Worm (Caenorhabditis elegans): ENCODE results near the gene dhs-21.

dhs-21 gene

DNA sequence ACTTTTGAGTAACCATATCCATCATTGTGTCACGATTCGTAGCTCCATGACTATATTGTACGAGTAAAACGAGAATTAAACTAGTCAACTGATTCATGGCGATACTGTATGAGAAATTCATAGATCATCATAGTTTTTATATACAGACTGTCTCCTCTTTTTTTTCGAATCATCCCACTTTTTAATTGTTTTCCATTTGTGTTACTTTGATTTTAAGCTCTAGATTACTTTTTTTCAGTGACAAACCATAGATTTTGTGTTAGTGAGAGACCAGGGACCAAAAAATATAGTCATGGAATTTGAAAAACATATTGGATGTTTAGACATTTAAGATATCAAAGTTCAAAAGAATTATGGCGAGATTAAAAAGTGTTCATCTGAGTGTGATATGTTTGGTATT, 21.4 kb downstream of the dhs-21 start, which contains the start of gene R11D1.3:
R11D1.3 (minus strand) TSS at position 101 of the 400 bp plus-strand sequence.
- no peak for TF ChIP-seq nhr-77 (tag; optimal IDR thresholded peaks at IDR 0.05)
- no peak for TF ChIP-seq nhr-23 (tag; optimal IDR thresholded peaks at IDR 0.05)
- no peak for TF ChIP-seq R02D3.7 (tag; optimal IDR thresholded peaks at IDR 0.05)
- no peak for TF ChIP-seq unc-39 (tag; optimal IDR thresholded peaks at IDR 0.05)
- TF ChIP-seq mbf-1 (tag; optimal IDR thresholded peaks at IDR 0.05): no peak
- TF ChIP-seq blmp-1 (tag; optimal IDR thresholded peaks at IDR 0.05; ENCODE audit: insufficient read depth): no peak
- TF ChIP-seq lsy-2 (tag; optimal IDR thresholded peaks at IDR 0.05): no peak
- no peak for TF ChIP-seq alr-1 (tag; optimal IDR thresholded peaks at IDR 0.05)
- TF ChIP-seq Y55F3AM.14 (GFP tag; optimal IDR thresholded peaks at IDR 0.05): no peak
- TF ChIP-seq peb-1 (tag; optimal IDR thresholded peaks at IDR 0.05): no peak
- TF ChIP-seq mdl-1 (tag; optimal IDR thresholded peaks at IDR 0.05): no peak
- no peak for TF ChIP-seq C34F6.9 (tag; optimal IDR thresholded peaks at IDR 0.05)
- no peak for TF ChIP-seq skn-1 (tag; optimal IDR thresholded peaks at IDR 0.05)
- TF ChIP-seq nhr-12 (tag; optimal IDR thresholded peaks at IDR 0.05): no peak
- TF ChIP-seq lin-39 (tag; optimal IDR thresholded peaks at IDR 0.05): no peak
- TF ChIP-seq egl-27 (tag; optimal IDR thresholded peaks at IDR 0.05): no peak
- no peak for TF ChIP-seq gmeb-1 (tag; optimal IDR thresholded peaks at IDR 0.05)
- TF ChIP-seq ZK546.5 (tag; optimal IDR thresholded peaks at IDR 0.05): no peak

DNA sequence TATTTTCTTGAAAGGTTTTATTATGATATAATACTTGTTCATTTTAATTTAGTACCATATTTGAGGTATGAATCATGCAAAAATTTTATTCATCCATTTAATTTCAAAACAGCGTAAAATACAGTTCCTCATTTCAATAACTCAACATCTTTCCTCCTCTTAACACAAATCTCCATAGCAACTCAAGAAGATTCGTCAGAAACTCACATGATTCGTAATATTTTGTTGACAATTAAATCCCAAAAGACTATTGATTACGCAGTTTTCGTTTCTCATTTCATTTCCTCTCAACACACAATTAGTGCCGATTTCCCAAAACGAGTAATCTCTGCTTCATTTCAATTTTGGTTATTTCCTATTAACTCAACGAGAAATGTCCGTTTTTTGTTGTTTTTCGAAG, 25.1 kb downstream of the dhs-21 start, which contains the start of gene R11D1.2:
R11D1.2 (plus strand) TSS at position 301 of the 400 bp plus-strand sequence.
- TF ChIP-seq ceh-16 (tag; optimal IDR thresholded peaks at IDR 0.05): no peak
- no peak for TF ChIP-seq nhr-237 (tag; optimal IDR thresholded peaks at IDR 0.05)
- no peak for TF ChIP-seq ZK546.5 (tag; optimal IDR thresholded peaks at IDR 0.05)
- TF ChIP-seq lsy-2 (tag; optimal IDR thresholded peaks at IDR 0.05): no peak
- TF ChIP-seq skn-1 (tag; optimal IDR thresholded peaks at IDR 0.05): no peak
- TF ChIP-seq nhr-10 (tag; optimal IDR thresholded peaks at IDR 0.05): no peak
- TF ChIP-seq unc-39 (tag; optimal IDR thresholded peaks at IDR 0.05): no peak
- no peak for TF ChIP-seq lin-39 (tag; optimal IDR thresholded peaks at IDR 0.05)
- no peak for TF ChIP-seq egl-27 (tag; optimal IDR thresholded peaks at IDR 0.05)

DNA sequence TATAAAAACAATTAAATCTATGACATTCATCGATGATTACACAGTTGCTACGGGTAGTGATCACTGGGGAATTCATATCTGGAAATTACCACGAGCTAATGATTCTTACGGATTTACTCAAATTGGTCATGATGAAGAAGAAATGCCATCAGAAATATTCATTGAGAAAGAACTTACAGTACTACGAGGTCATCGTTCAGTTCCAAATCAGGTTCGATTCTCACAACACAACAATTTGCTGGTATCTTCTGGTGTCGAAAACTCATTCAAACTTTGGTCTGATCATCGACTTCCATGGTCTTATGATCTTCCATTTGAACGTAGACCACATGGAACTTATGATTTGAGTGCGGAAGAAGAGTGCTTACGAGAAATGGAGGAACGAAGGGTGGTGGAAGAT, 26.9 kb downstream of the dhs-21 start:
- TF ChIP-seq sma-9 (GFP tag; optimal IDR thresholded peaks at IDR 0.05): no peak
- no peak for TF ChIP-seq sma-9 (tag; optimal IDR thresholded peaks at IDR 0.05)
- TF ChIP-seq aly-2 (tag; optimal IDR thresholded peaks at IDR 0.05): no peak
- no peak for TF ChIP-seq elt-3 (tag; optimal IDR thresholded peaks at IDR 0.05)
- TF ChIP-seq sma-3 (GFP tag; optimal IDR thresholded peaks at IDR 0.05): no peak
- TF ChIP-seq ama-1 (optimal IDR thresholded peaks at IDR 0.05): no peak
- no peak for TF ChIP-seq crh-2 (tag; optimal IDR thresholded peaks at IDR 0.05)
- TF ChIP-seq nhr-25 (tag; optimal IDR thresholded peaks at IDR 0.05): no peak
- no peak for TF ChIP-seq nhr-21 (tag; optimal IDR thresholded peaks at IDR 0.05)
- no peak for TF ChIP-seq zag-1 (tag; optimal IDR thresholded peaks at IDR 0.05)
- no peak for TF ChIP-seq ZK546.5 (tag; optimal IDR thresholded peaks at IDR 0.05)
- TF ChIP-seq blmp-1 (tag; optimal IDR thresholded peaks at IDR 0.05; ENCODE audit: insufficient read depth): no peak
- TF ChIP-seq ztf-4 (tag; optimal IDR thresholded peaks at IDR 0.05): no peak
- no peak for TF ChIP-seq mbf-1 (tag; optimal IDR thresholded peaks at IDR 0.05)
- no peak for TF ChIP-seq ceh-82 (tag; optimal IDR thresholded peaks at IDR 0.05)
- TF ChIP-seq alr-1 (tag; optimal IDR thresholded peaks at IDR 0.05): no peak
- no peak for TF ChIP-seq mdl-1 (tag; optimal IDR thresholded peaks at IDR 0.05)
- TF ChIP-seq nhr-6 (tag; optimal IDR thresholded peaks at IDR 0.05): no peak

DNA sequence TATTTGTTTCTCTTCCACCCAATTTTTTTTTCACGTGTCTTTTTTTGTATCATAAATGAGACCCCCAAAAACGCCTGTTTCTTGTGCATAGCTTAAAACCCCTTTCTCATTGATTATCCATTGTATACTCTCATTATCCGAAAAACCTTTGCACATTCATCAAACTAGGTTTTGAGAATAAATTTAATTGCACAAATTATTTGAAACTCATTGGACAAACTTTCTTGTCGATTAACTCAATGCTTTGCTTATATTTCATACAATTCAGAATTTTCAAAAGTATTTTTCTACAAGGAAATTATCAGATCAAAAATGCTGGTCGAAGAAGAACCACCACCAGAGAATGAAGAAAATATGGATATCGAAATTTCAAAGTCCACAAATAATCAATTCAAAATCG, 29.4 kb downstream of the dhs-21 start, which contains the start of gene R11D1.1:
R11D1.1 (plus strand) TSS at position 301 of the 400 bp plus-strand sequence.
- no peak for TF ChIP-seq nhr-25 (tag; optimal IDR thresholded peaks at IDR 0.05)
- no peak for TF ChIP-seq crh-2 (tag; optimal IDR thresholded peaks at IDR 0.05)
- TF ChIP-seq mdl-1 (tag; optimal IDR thresholded peaks at IDR 0.05): no peak
- no peak for TF ChIP-seq nhr-23 (tag; optimal IDR thresholded peaks at IDR 0.05)
- no peak for TF ChIP-seq ztf-1 (GFP tag; conservative IDR thresholded peaks at IDR 0.05)
- no peak for TF ChIP-seq nhr-129 (tag; optimal IDR thresholded peaks at IDR 0.05)
- no peak for TF ChIP-seq nhr-10 (tag; optimal IDR thresholded peaks at IDR 0.05)
- TF ChIP-seq lin-13 (GFP tag; optimal IDR thresholded peaks at IDR 0.05): no peak
- TF ChIP-seq gmeb-1 (tag; optimal IDR thresholded peaks at IDR 0.05): no peak
- no peak for TF ChIP-seq skn-1 (tag; optimal IDR thresholded peaks at IDR 0.05)
- no peak for TF ChIP-seq snpc-4 (tag; optimal IDR thresholded peaks at IDR 0.05)
- no peak for TF ChIP-seq ceh-82 (tag; optimal IDR thresholded peaks at IDR 0.05)
- TF ChIP-seq Y55F3AM.14 (GFP tag; optimal IDR thresholded peaks at IDR 0.05): no peak

All from whole organism, L2 larva.